Worm (Caenorhabditis elegans): ENCODE data around the gene H12C20.7.
A peak's percentile ranks its signal among the peaks of the same experiment; 100 is the strongest.

The H12C20.7 gene

ce11 chrV:11548914-11549406 lies 23.8 kb downstream of the H12C20.7 start, which contains the start of the genes F38B7.17 and F38B7.3:
Gene F38B7.17 (minus strand): TSS chrV:11548964.
Gene F38B7.3 (plus strand): TSS chrV:11549107.
- TF ChIP-seq snpc-4 (GFP tag; optimal IDR thresholded peaks at IDR 0.05), result no peak
- peak in 3 of 4 experiments; percentile 6 to 48 (median 6) for TF ChIP-seq snpc-4 (tag; optimal IDR thresholded peaks at IDR 0.05)
- peak; percentile 29 for TF ChIP-seq ztf-18 (tag; optimal IDR thresholded peaks at IDR 0.05)
- TF ChIP-seq ceh-27 (GFP tag; optimal IDR thresholded peaks at IDR 0.05), result peak; percentile 15
- peak; percentile 15 for TF ChIP-seq lin-54 (GFP tag; optimal IDR thresholded peaks at IDR 0.05)
- TF ChIP-seq bed-2 (GFP tag; IDR thresholded peaks at IDR 0.05), result no peak
- peak; percentile 28 for TF ChIP-seq K12H6.12 (tag; optimal IDR thresholded peaks at IDR 0.05)
- peak in 1 of 3 experiments; percentile 32 for TF ChIP-seq lin-35 (GFP tag; optimal IDR thresholded peaks at IDR 0.05)
- TF ChIP-seq C17E4.6 (GFP tag; IDR thresholded peaks at IDR 0.05), result no peak
- peak; percentile 90 for TF ChIP-seq hmg-1.2 (GFP tag; IDR thresholded peaks at IDR 0.05)
- TF ChIP-seq cebp-1 (GFP tag; IDR thresholded peaks at IDR 0.05), result no peak
- peak; percentile 64 for TF ChIP-seq cebp-1 (tag; optimal IDR thresholded peaks at IDR 0.05)
- peak; percentile 56 for TF ChIP-seq nhr-80 (tag; optimal IDR thresholded peaks at IDR 0.05)
- no peak for TF ChIP-seq nhr-120 (GFP tag; IDR thresholded peaks at IDR 0.05)
- no peak for TF ChIP-seq bed-1 (GFP tag; IDR thresholded peaks at IDR 0.05)
- TF ChIP-seq ztf-26 (tag; optimal IDR thresholded peaks at IDR 0.05), result peak; percentile 30
- no peak for TF ChIP-seq F37B4.10 (GFP tag; IDR thresholded peaks at IDR 0.05)
- 0 out of 2 replicates have a peak, but pooled peaks have one; percentile 19 for TF ChIP-seq dox-1 (GFP tag; IDR thresholded peaks at IDR 0.05)
- TF ChIP-seq nfya-2 (GFP tag; IDR thresholded peaks at IDR 0.05), result no peak
- no peak for TF ChIP-seq zfh-2 (GFP tag; conservative IDR thresholded peaks at IDR 0.05)
- TF ChIP-seq ceh-91 (GFP tag; IDR thresholded peaks at IDR 0.05), result no peak
- TF ChIP-seq tbp1 (GFP tag; optimal IDR thresholded peaks at IDR 0.05), result peak; percentile 18
- peak; percentile 60 for TF ChIP-seq attf-5 (GFP tag; optimal IDR thresholded peaks at IDR 0.05)

ce11 chrV:11546795-11547194 lies 26.0 kb downstream of the H12C20.7 start, which contains the start of gene F38B7.11:
Gene F38B7.11 (plus strand): TSS chrV:11547095.
- TF ChIP-seq hmg-1.2 (GFP tag; IDR thresholded peaks at IDR 0.05) (no peak), unc-62 (GFP tag; optimal IDR thresholded peaks at IDR 0.05) (no peak), ztf-26 (tag; optimal IDR thresholded peaks at IDR 0.05) (no peak), lag-1 (GFP tag; IDR thresholded peaks at IDR 0.05) (no peak), mes-4 (tag; optimal IDR thresholded peaks at IDR 0.05) (no peak), let-607 (tag; optimal IDR thresholded peaks at IDR 0.05) (no peak), ztf-25 (GFP tag; IDR thresholded peaks at IDR 0.05) (no peak), sptf-2 (GFP tag; optimal IDR thresholded peaks at IDR 0.05) (no peak), nfya-1 (tag; optimal IDR thresholded peaks at IDR 0.05; ENCODE audit: borderline replicate concordance, insufficient read depth) (no peak), lin-26 (GFP tag; IDR thresholded peaks at IDR 0.05) (no peak), ekl-4 (GFP tag; IDR thresholded peaks at IDR 0.05) (no peak), pbrm-1 (GFP tag; IDR thresholded peaks at IDR 0.05) (no peak), tbp1 (GFP tag; optimal IDR thresholded peaks at IDR 0.05) (no peak), nhr-80 (tag; optimal IDR thresholded peaks at IDR 0.05) (no peak)

- TF ChIP-seq ama-1 (optimal IDR thresholded peaks at IDR 0.05) (no peak), ama-1 (GFP tag; optimal IDR thresholded peaks at IDR 0.05) (no peak), madf-3 (GFP tag; IDR thresholded peaks at IDR 0.05) (no peak), egl-18 (GFP tag; IDR thresholded peaks at IDR 0.05) (no peak), gei-17 (GFP tag; optimal IDR thresholded peaks at IDR 0.05) (no peak), rec-8 (tag; optimal IDR thresholded peaks at IDR 0.05) (no peak), Y67H2A.10 (GFP tag; conservative IDR thresholded peaks at IDR 0.05) (no peak), nfyb-1 (GFP tag; IDR thresholded peaks at IDR 0.05) (no peak), cebp-1 (GFP tag; IDR thresholded peaks at IDR 0.05) (no peak), cebp-1 (tag; optimal IDR thresholded peaks at IDR 0.05) (no peak), ceh-79 (tag; optimal IDR thresholded peaks at IDR 0.05) (no peak), Y95B8A.8 (GFP tag; IDR thresholded peaks at IDR 0.05) (no peak), let-607 (tag; optimal IDR thresholded peaks at IDR 0.05) (no peak), nfya-1 (tag; optimal IDR thresholded peaks at IDR 0.05; ENCODE audit: borderline replicate concordance, insufficient read depth) (no peak), tlf-1 (GFP tag; optimal IDR thresholded peaks at IDR 0.05) (no peak), lsy-27 (tag; optimal IDR thresholded peaks at IDR 0.05; ENCODE audit: borderline replicate concordance, insufficient read depth) (no peak), ceh-91 (GFP tag; IDR thresholded peaks at IDR 0.05) (no peak)
Observed at ce11 chrV:11545227-11545626, 27.6 kb downstream of the H12C20.7 start, which contains the start of gene F38B7.10. Gene F38B7.10 (plus strand): TSS chrV:11545527.
